Fruit fly (Drosophila melanogaster): ENCODE data around the gene can.
A peak's percentile ranks its signal among the peaks of the same experiment; 100 is the strongest.

Gene can

dm6 chr3L:10227094-10227493 is 39.8 kb downstream of the can start (continued):
- TF ChIP-seq CG1621 (tag; optimal IDR thresholded peaks at IDR 0.05) (peak; percentile 32), Blimp-1 (GFP tag; optimal IDR thresholded peaks at IDR 0.05) (no peak), cyc (GFP tag; optimal IDR thresholded peaks at IDR 0.05) (peak; percentile 17), dac (GFP tag; optimal IDR thresholded peaks at IDR 0.05) (no peak), OdsH (GFP tag; optimal IDR thresholded peaks at IDR 0.05) (peak; percentile 23), CG8119 (GFP tag; IDR thresholded peaks at IDR 0.05) (no peak), achi (GFP tag; optimal IDR thresholded peaks at IDR 0.05) (peak; percentile 10)

dm6 chr3L:10226055-10226454 is 40.9 kb downstream of the can start:
- peak; percentile 49; the same call in 1 of the 3 replicates for TF ChIP-seq CG6163 (GFP tag; IDR thresholded peaks at IDR 0.05)
- TF ChIP-seq CG10631 (GFP tag; optimal IDR thresholded peaks at IDR 0.05), result no peak
- no peak for TF ChIP-seq topi (GFP tag; optimal IDR thresholded peaks at IDR 0.05)
- no peak for TF ChIP-seq Lpt (GFP tag; optimal IDR thresholded peaks at IDR 0.05)
- peak in 1 of 2 experiments; percentile 39 for TF ChIP-seq ss (GFP tag; optimal IDR thresholded peaks at IDR 0.05)
- TF ChIP-seq dsx (GFP tag; optimal IDR thresholded peaks at IDR 0.05; ENCODE audit: poor library complexity, severe bottlenecking), result no peak
- TF ChIP-seq OdsH (GFP tag; optimal IDR thresholded peaks at IDR 0.05), result no peak

DNA sequence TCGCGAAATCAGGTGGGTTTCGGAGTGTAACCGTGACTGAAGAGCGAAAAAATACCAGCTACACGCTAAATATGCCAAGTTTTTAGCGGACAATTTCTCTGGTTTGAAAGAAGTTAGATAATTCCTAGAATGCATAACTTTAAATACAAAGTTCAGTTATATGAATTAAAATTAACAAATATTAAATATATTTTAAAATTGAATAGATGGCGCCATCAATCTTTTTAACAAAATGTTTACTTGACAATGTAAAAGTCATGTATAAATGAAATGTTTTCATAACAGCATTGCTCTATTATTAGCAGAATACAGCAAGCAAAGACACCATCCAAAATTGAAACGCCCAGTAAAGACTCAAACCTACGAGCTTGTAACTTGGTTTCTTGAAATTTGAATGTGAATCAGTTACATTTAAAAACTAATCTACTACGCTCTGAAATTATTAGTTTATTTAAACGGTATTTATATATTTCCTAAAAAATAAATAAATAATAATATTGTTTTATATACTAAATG is 41.6 kb downstream of the can start, which contains the start of gene scramb1:
Gene scramb1 (minus strand): TSS at position 27 of the 516 bp plus-strand sequence.
- TF ChIP-seq dsx (GFP tag; optimal IDR thresholded peaks at IDR 0.05; ENCODE audit: poor library complexity, severe bottlenecking) (peak; percentile 28), lz (GFP tag; optimal IDR thresholded peaks at IDR 0.05) (no peak)

dm6 chr3L:10224470-10225213 is 42.3 kb downstream of the can start:
- no peak for TF ChIP-seq OdsH (GFP tag; optimal IDR thresholded peaks at IDR 0.05)
- 0 out of 3 replicates have a peak, but pooled peaks have one; percentile 37 for TF ChIP-seq CG8119 (GFP tag; IDR thresholded peaks at IDR 0.05)
- TF ChIP-seq svp (GFP tag), result peak; percentile 6
- TF ChIP-seq CG10669 (GFP tag; optimal IDR thresholded peaks at IDR 0.05), result peak; percentile 58
- peak; percentile 31 for TF ChIP-seq Hr39 (GFP tag; optimal IDR thresholded peaks at IDR 0.05)
- no peak for TF ChIP-seq Smox (GFP tag; optimal IDR thresholded peaks at IDR 0.05)
- TF ChIP-seq spab (GFP tag; optimal IDR thresholded peaks at IDR 0.05), result no peak
- TF ChIP-seq salr (GFP tag; optimal IDR thresholded peaks at IDR 0.05), result no peak
- peak; percentile 21 for TF ChIP-seq cyc (GFP tag; optimal IDR thresholded peaks at IDR 0.05)
- TF ChIP-seq Ets96B (tag; optimal IDR thresholded peaks at IDR 0.05), result no peak
- TF ChIP-seq Eip78C (GFP tag), result peak; percentile 70
- no peak for TF ChIP-seq CG8319 (GFP tag; optimal IDR thresholded peaks at IDR 0.05)
- TF ChIP-seq CG9139 (GFP tag; optimal IDR thresholded peaks at IDR 0.05), result no peak
- no peak for TF ChIP-seq Blimp-1 (GFP tag; optimal IDR thresholded peaks at IDR 0.05)
- TF ChIP-seq CG6276 (GFP tag; optimal IDR thresholded peaks at IDR 0.05), result no peak
- no peak for TF ChIP-seq vri (GFP tag; optimal IDR thresholded peaks at IDR 0.05)
- TF ChIP-seq CG11294 (GFP tag; IDR thresholded peaks at IDR 0.05), result no peak
- TF ChIP-seq CG11902 (GFP tag; optimal IDR thresholded peaks at IDR 0.05), result no peak
- TF ChIP-seq pdm3 (GFP tag; optimal IDR thresholded peaks at IDR 0.05), result no peak
- no peak for TF ChIP-seq CG3032 (tag; optimal IDR thresholded peaks at IDR 0.05)
- TF ChIP-seq dac (GFP tag; optimal IDR thresholded peaks at IDR 0.05), result no peak
- TF ChIP-seq fkh (GFP tag; optimal IDR thresholded peaks at IDR 0.05), result no peak
- TF ChIP-seq acj6 (GFP tag; optimal IDR thresholded peaks at IDR 0.05), result no peak
- TF ChIP-seq CG4318 (GFP tag; optimal IDR thresholded peaks at IDR 0.05), result no peak
- TF ChIP-seq eg (GFP tag; IDR thresholded peaks at IDR 0.05), result no peak
- TF ChIP-seq CG15336 (GFP tag; IDR thresholded peaks at IDR 0.05), result peak; percentile 56
- TF ChIP-seq esn (GFP tag; optimal IDR thresholded peaks at IDR 0.05), result peak; percentile 18
- no peak for TF ChIP-seq Met (GFP tag; optimal IDR thresholded peaks at IDR 0.05)
- no peak for TF ChIP-seq CG11762 (GFP tag; optimal IDR thresholded peaks at IDR 0.05; ENCODE audit: insufficient read depth)
- no peak for TF ChIP-seq Gug (GFP tag; IDR thresholded peaks at IDR 0.05)
- peak; percentile 11 for TF ChIP-seq CG6792 (GFP tag; optimal IDR thresholded peaks at IDR 0.05)
- no peak for TF ChIP-seq Hr4 (GFP tag; optimal IDR thresholded peaks at IDR 0.05)
- peak; percentile 3 for TF ChIP-seq CG1621 (tag; optimal IDR thresholded peaks at IDR 0.05)
- TF ChIP-seq CG32006 (GFP tag; optimal IDR thresholded peaks at IDR 0.05), result no peak
- no peak for TF ChIP-seq CG6808 (GFP tag; optimal IDR thresholded peaks at IDR 0.05)
- TF ChIP-seq achi (GFP tag; optimal IDR thresholded peaks at IDR 0.05), result peak; percentile 16

All from whole organism, prepupa.